Fruit fly (Drosophila melanogaster) whole organism, prepupa: ENCODE measurements around the gene CG43293.
"Not testable (repeated sequence)": the region's sequence is repeated elsewhere in the genome, so short reads cannot be mapped to it uniquely, and the experiment has no call there.

Experiments
- Blimp-1 ChIP-seq: fragments of 200-800 bp; sonication (Bioruptor generic); optimal IDR thresholded peaks from 3 replicates; lab custom pipeline; 2017; ENCODE audit warnings: missing biosample characterization, missing genetic modification characterization, mild to moderate bottlenecking, moderate library complexity, missing genetic modification reagents
- CG10631 ChIP-seq: fragments of 200-800 bp; sonication (Bioruptor generic); optimal IDR thresholded peaks from 2 replicates; lab custom pipeline; 2016; ENCODE audit warnings: missing biosample characterization, missing genetic modification characterization
- CG10669 ChIP-seq: fragments of 200-800 bp; sonication (Bioruptor generic); optimal IDR thresholded peaks from 3 replicates; lab custom pipeline; 2018; ENCODE audit warnings: missing biosample characterization, mild to moderate bottlenecking, missing genetic modification characterization, moderate library complexity
- CG11294 ChIP-seq: fragments of 200-800 bp; sonication (Bioruptor generic); IDR thresholded peaks from 2 replicates; pipeline ENCODE4 v1.3.6; 2022; ENCODE audit warnings: missing biosample characterization, missing genetic modification characterization
- CG15336 ChIP-seq: fragments of 200-800 bp; sonication (Bioruptor generic); IDR thresholded peaks from 2 replicates; pipeline ENCODE4 v1.3.6; 2022; ENCODE audit warnings: missing biosample characterization, missing genetic modification characterization
- CG16779 ChIP-seq: fragments of 200-800 bp; sonication (Bioruptor generic); optimal IDR thresholded peaks from 3 replicates; lab custom pipeline; 2017; ENCODE audit warnings: missing biosample characterization, mild to moderate bottlenecking, missing genetic modification characterization
- CG4318 ChIP-seq: fragments of 200-800 bp; sonication (Bioruptor generic); optimal IDR thresholded peaks from 3 replicates; lab custom pipeline; 2017; ENCODE audit warnings: missing biosample characterization, mild to moderate bottlenecking, missing genetic modification characterization
- CG6276 ChIP-seq: fragments of 200-800 bp; sonication (Bioruptor generic); optimal IDR thresholded peaks from 2 replicates; lab custom pipeline; 2017; ENCODE audit warnings: missing biosample characterization, mild to moderate bottlenecking, missing genetic modification characterization
- CG6792 ChIP-seq: fragments of 200-800 bp; sonication (Bioruptor generic); optimal IDR thresholded peaks from 3 replicates; lab custom pipeline; 2016; ENCODE audit warnings: missing biosample characterization, missing genetic modification characterization
- CG6808 ChIP-seq: fragments of 200-800 bp; sonication (Bioruptor generic); optimal IDR thresholded peaks from 3 replicates; lab custom pipeline; 2017; ENCODE audit warnings: missing biosample characterization, missing genetic modification characterization, mild to moderate bottlenecking, moderate library complexity, missing genetic modification reagents
- CG6854 ChIP-seq: fragments of 200-800 bp; sonication (Bioruptor generic); optimal IDR thresholded peaks from 2 replicates; lab custom pipeline; 2017; ENCODE audit warnings: missing biosample characterization, mild to moderate bottlenecking, missing genetic modification characterization
- CG8319 ChIP-seq: fragments of 200-800 bp; sonication (Bioruptor generic); optimal IDR thresholded peaks from 3 replicates; lab custom pipeline; 2016; ENCODE audit warnings: missing biosample characterization, missing genetic modification characterization
- Eip75B ChIP-seq: fragments of 200-800 bp; sonication (Bioruptor generic); optimal IDR thresholded peaks from 3 replicates; lab custom pipeline; 2016; ENCODE audit warnings: missing biosample characterization, missing genetic modification characterization
- Eip78C ChIP-seq: fragments of 200-800 bp; sonication (Bioruptor generic); peaks from one replicate; lab custom pipeline; 2016; ENCODE audit warnings: missing biosample characterization, missing genetic modification characterization
- Eip93F ChIP-seq: fragments of 200-800 bp; sonication (Bioruptor generic); optimal IDR thresholded peaks from 2 replicates; lab custom pipeline; 2016; ENCODE audit warnings: missing biosample characterization, mild to moderate bottlenecking, missing genetic modification characterization
- Ets21C ChIP-seq: fragments of 200-800 bp; sonication (Bioruptor generic); optimal IDR thresholded peaks from 3 replicates; lab custom pipeline; 2016; ENCODE audit warnings: missing biosample characterization, missing genetic modification characterization
- Ets96B ChIP-seq: fragments of 200-800 bp; optimal IDR thresholded peaks from 2 replicates; lab custom pipeline; 2019; ENCODE audit warnings: missing biosample characterization, mild to moderate bottlenecking, missing genetic modification characterization, moderate library complexity
- Hr38 ChIP-seq: sonication (Bioruptor generic); optimal IDR thresholded peaks from 2 replicates; lab custom pipeline; 2016; ENCODE audit warnings: missing biosample characterization, missing genetic modification characterization
- Lpt ChIP-seq: fragments of 200-800 bp; sonication (Bioruptor generic); optimal IDR thresholded peaks from 3 replicates; lab custom pipeline; 2016; ENCODE audit warnings: missing biosample characterization, missing genetic modification characterization
- OdsH ChIP-seq: fragments of 200-800 bp; sonication (Bioruptor generic); optimal IDR thresholded peaks from 3 replicates; lab custom pipeline; 2016; ENCODE audit warnings: missing biosample characterization, missing genetic modification characterization
- Sox102F ChIP-seq: fragments of 200-800 bp; sonication (Bioruptor generic); optimal IDR thresholded peaks from 2 replicates; lab custom pipeline; 2016; ENCODE audit warnings: missing biosample characterization, mild to moderate bottlenecking, missing genetic modification characterization
- Sox14 ChIP-seq: fragments of 200-800 bp; sonication (Bioruptor generic); optimal IDR thresholded peaks from 3 replicates; lab custom pipeline; 2016; ENCODE audit warnings: missing biosample characterization, missing genetic modification characterization
- Sox15 ChIP-seq: fragments of 200-800 bp; sonication (Bioruptor generic); optimal IDR thresholded peaks from 3 replicates; lab custom pipeline; 2016; ENCODE audit warnings: missing biosample characterization, missing genetic modification characterization
- acj6 ChIP-seq: fragments of 200-800 bp; sonication (Bioruptor generic); optimal IDR thresholded peaks from 3 replicates; lab custom pipeline; 2016; ENCODE audit warnings: missing biosample characterization, missing genetic modification characterization
- dac ChIP-seq: fragments of 200-800 bp; sonication (Bioruptor generic); optimal IDR thresholded peaks from 2 replicates; lab custom pipeline; 2017; ENCODE audit warnings: missing biosample characterization, mild to moderate bottlenecking, missing genetic modification characterization
- fd59A ChIP-seq: fragments of 200-800 bp; sonication (Bioruptor generic); optimal IDR thresholded peaks from 2 replicates; lab custom pipeline; 2017; ENCODE audit warnings: missing biosample characterization, mild to moderate bottlenecking, missing genetic modification characterization, missing genetic modification reagents
- net ChIP-seq: fragments of 200-800 bp; sonication (Bioruptor generic); optimal IDR thresholded peaks from 3 replicates; lab custom pipeline; 2016; ENCODE audit warnings: missing biosample characterization, missing genetic modification characterization
- pdm3 ChIP-seq: fragments of 200-800 bp; sonication (Bioruptor generic); optimal IDR thresholded peaks from 3 replicates; lab custom pipeline; 2016; ENCODE audit warnings: missing biosample characterization, missing genetic modification characterization
- salr ChIP-seq, 2 experiments: fragments of 200-800 bp; sonication (Bioruptor generic); optimal IDR thresholded peaks; 3 replicates each; lab custom pipeline; 2016 to 2018; ENCODE audit warnings: missing biosample characterization in 2 of 2, missing genetic modification characterization in 2 of 2, mild to moderate bottlenecking in 1 of 2
- ss ChIP-seq, 2 experiments: fragments of 200-800 bp; sonication (Bioruptor generic); optimal IDR thresholded peaks; 2 replicates in 1 of 2; 3 replicates in 1 of 2; lab custom pipeline; 2017 to 2018; ENCODE audit warnings: mild to moderate bottlenecking in 2 of 2, missing biosample characterization in 2 of 2, missing genetic modification characterization in 2 of 2, moderate library complexity in 1 of 2
- vri ChIP-seq: fragments of 200-800 bp; sonication (Bioruptor generic); optimal IDR thresholded peaks from 3 replicates; lab custom pipeline; 2016; ENCODE audit warnings: missing biosample characterization, mild to moderate bottlenecking, missing genetic modification characterization

The CG43293 gene

DNA sequence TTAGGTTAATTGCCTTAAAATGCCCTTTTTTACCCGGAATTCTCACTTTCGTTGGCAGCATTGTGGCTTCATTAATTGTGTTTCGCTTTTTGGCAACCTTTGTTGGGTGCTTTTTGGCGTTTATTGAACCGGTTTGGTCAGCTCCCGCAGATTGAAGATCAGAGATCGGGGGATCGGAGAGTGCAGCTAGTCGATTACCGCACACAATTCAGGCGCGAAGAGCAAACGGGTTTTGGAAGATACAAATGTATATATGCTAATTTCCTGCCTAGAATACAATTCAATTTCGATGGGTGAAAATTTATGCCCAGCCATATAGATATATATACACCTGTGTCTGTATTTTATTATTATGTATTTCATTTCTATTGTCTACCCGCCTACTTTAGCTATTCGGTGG is 43.5 kb upstream of the CG43293 start:
- TF ChIP-seq Blimp-1 (GFP tag; lab: Kevin White, UChicago), result peak; percentile 92
- TF ChIP-seq vri (GFP tag; lab: Kevin White, UChicago), result peak; percentile 90
- TF ChIP-seq CG15336, result no peak

- no peak for TF ChIP-seq Eip93F
- TF ChIP-seq CG8319 (GFP tag; lab: Kevin White, UChicago), result no peak
- no peak for TF ChIP-seq Sox15 (GFP tag; lab: Kevin White, UChicago)
- TF ChIP-seq acj6 (GFP tag; lab: Kevin White, UChicago), result no peak
- TF ChIP-seq pdm3, result no peak
- no peak for TF ChIP-seq dac
- TF ChIP-seq Blimp-1 (GFP tag; lab: Kevin White, UChicago), result no peak
- TF ChIP-seq Eip75B (GFP tag; lab: Kevin White, UChicago), result no peak
- no peak for TF ChIP-seq Sox102F (GFP tag; lab: Kevin White, UChicago)
- no peak for TF ChIP-seq Lpt
Observed at dm6 chr3L:6142313-6142712, 42.7 kb upstream of the CG43293 start, which contains the start of gene Cpr65Aw. Cpr65Aw (minus strand) TSS chr3L:6142413.

DNA sequence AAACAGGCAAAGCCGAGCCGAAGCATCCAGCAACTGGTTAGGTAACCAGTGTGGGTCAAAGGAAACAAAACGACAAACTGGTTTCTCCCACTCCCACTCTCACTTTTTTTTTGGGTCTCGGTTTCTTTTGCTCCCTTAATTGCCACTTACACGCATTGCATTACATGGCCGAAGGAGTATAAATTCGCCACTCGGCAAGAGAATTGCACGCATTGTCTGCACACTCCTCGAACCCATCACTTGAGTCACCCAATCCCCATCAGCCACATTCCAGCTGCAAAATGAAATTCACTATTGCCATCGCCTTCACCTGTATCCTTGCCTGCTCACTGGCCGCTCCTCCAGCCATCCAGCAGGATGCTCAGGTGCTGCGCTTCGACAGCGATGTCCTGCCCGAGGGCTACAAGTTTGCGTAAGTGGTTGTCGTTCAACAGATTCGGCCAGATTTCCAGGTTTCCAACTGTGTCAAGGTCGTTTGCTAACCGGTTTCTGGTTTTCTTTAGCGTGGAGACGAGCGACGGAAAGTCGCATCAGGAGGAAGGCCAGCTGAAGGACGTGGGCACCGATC is 41.7 kb upstream of the CG43293 start, which contains the start of gene Lcp65Ad:
TSS of gene Lcp65Ad (plus strand) at position 208 of the 568 bp plus-strand sequence.
- TF ChIP-seq CG11294 (no peak), CG6276 (no peak), Ets21C (GFP tag; lab: Kevin White, UChicago) (no peak), Ets96B (no peak), Sox15 (GFP tag; lab: Kevin White, UChicago) (no peak), CG4318 (no peak), Sox14 (no peak), salr (GFP tag; optimal IDR thresholded peaks at IDR 0.05; lab: Kevin White, UChicago) (no peak), CG16779 (tag; lab: Kevin White, UChicago) (no peak), Eip78C (peak; percentile 58), ss (GFP tag; optimal IDR thresholded peaks at IDR 0.05; lab: Kevin White, UChicago) (peak; percentile 31 to 63), CG6808 (peak; percentile 14), acj6 (GFP tag; lab: Kevin White, UChicago) (no peak), OdsH (GFP tag; lab: Kevin White, UChicago) (no peak), Blimp-1 (GFP tag; lab: Kevin White, UChicago) (peak; percentile 84)

DNA sequence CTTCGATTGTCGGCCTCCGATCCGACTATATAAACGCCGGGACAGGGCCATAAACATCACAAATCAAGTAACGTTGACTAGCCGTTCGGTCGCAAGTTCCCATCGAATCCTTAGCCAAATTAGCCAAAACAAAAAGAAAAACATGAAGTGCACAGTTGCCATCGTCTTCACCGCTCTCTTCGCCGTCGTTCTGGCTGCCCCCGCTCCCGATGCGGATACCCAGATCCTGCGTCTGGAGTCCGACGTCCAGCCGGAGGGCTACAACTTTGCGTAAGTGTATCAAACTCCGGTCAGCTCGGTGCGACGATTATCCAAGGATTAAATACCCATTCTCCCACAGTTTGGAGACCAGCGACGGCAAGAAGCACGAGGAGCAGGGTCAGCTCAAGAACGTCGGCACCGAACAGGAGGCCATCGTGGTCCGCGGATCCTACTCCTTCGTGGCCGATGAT is 40.2 kb upstream of the CG43293 start, which contains the start of gene Lcp65Ac:
TSS of gene Lcp65Ac (plus strand) at position 51 of the 452 bp plus-strand sequence.
- TF ChIP-seq CG4318 (no peak), CG10669 (GFP tag; lab: Kevin White, UChicago) (no peak), CG6792 (GFP tag; lab: Kevin White, UChicago) (no peak), Hr38 (GFP tag; lab: Kevin White, UChicago) (no peak), ss (GFP tag; optimal IDR thresholded peaks at IDR 0.05; lab: Kevin White, UChicago) (no peak), CG6854 (GFP tag; lab: Kevin White, UChicago) (no peak), OdsH (GFP tag; lab: Kevin White, UChicago) (no peak), net (GFP tag; lab: Kevin White, UChicago) (no peak), Eip93F (no peak), pdm3 (no peak)

DNA sequence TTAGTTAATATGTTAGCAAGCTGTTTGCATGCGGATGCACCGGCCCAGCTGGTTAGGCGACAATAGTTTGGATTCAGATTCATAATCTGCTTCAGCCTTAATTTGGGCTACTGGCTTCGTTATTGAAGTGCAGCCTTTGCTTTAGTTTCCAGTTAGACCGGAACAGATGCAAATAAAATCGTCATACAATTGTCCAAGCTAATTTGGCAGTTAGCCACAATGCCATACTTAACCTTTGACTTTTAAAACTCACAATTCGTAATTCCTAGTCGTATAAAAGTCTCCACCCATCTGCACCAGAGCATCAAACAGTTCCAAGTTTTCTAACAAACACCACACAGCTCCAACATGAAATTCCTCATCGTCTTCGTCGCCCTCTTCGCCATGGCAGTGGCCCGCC is 38.6 kb upstream of the CG43293 start, which contains the start of gene Lcp65Ab2:
TSS of gene Lcp65Ab2 (plus strand) at position 301 of the 400 bp plus-strand sequence.
- not testable (repeated sequence) for TF ChIP-seq CG15336; CG10631 (GFP tag; lab: Kevin White, UChicago); fd59A (GFP tag; lab: Kevin White, UChicago)
